Fruit fly (Drosophila melanogaster): ENCODE results near the gene CG8750.

The CG8750 gene

dm6 chr3L:13878729-13879128, 35.9 kb upstream of the CG8750 start, which contains the start of gene CG13737:
CG13737 (plus strand) TSS chr3L:13878994.
- peak; percentile 6 for TF ChIP-seq Dfd (GFP tag; optimal IDR thresholded peaks at IDR 0.05)
- TF ChIP-seq dl (GFP tag; optimal IDR thresholded peaks at IDR 0.05; ENCODE audit: insufficient read depth in 1 of 2, partially characterized antibody in 2 of 2): no peak
- no peak for TF ChIP-seq Sp1 (GFP tag; optimal IDR thresholded peaks at IDR 0.05)

dm6 chr3L:13877904-13878303, 35.1 kb upstream of the CG8750 start:
- no peak for TF ChIP-seq h (GFP tag; optimal IDR thresholded peaks at IDR 0.05)
- TF ChIP-seq jim (GFP tag; optimal IDR thresholded peaks at IDR 0.05): no peak
- TF ChIP-seq GATAd (GFP tag; optimal IDR thresholded peaks at IDR 0.05): no peak
- no peak for TF ChIP-seq tai (GFP tag; optimal IDR thresholded peaks at IDR 0.05)
- no peak for TF ChIP-seq br (GFP tag; optimal IDR thresholded peaks at IDR 0.05)
- no peak for TF ChIP-seq CG9705 (GFP tag; optimal IDR thresholded peaks at IDR 0.05)
- TF ChIP-seq Dfd (GFP tag; optimal IDR thresholded peaks at IDR 0.05): no peak
- no peak for TF ChIP-seq pan (optimal IDR thresholded peaks at IDR 0.05)
- no peak for TF ChIP-seq CG32264 (GFP tag; optimal IDR thresholded peaks at IDR 0.05)
- no peak for TF ChIP-seq CrebA (GFP tag; optimal IDR thresholded peaks at IDR 0.05; ENCODE audit: borderline replicate concordance)
- no peak for TF ChIP-seq N (GFP tag; optimal IDR thresholded peaks at IDR 0.05)
- no peak for TF ChIP-seq Hr78 (GFP tag; optimal IDR thresholded peaks at IDR 0.05)
- no peak for TF ChIP-seq Rel (GFP tag; optimal IDR thresholded peaks at IDR 0.05)
- TF ChIP-seq Rel (tag; optimal IDR thresholded peaks at IDR 0.05): no peak
- no peak for TF ChIP-seq fru (GFP tag; optimal IDR thresholded peaks at IDR 0.05)
- no peak for TF ChIP-seq dsf (GFP tag; optimal IDR thresholded peaks at IDR 0.05; ENCODE audit: borderline replicate concordance)
- TF ChIP-seq Dif (GFP tag; optimal IDR thresholded peaks at IDR 0.05; ENCODE audit: partially characterized antibody): no peak

- peak; percentile 7 for TF ChIP-seq Myc (optimal IDR thresholded peaks at IDR 0.05)
- no peak for TF ChIP-seq sv (GFP tag; optimal IDR thresholded peaks at IDR 0.05)
- no peak for TF ChIP-seq psq (GFP tag; optimal IDR thresholded peaks at IDR 0.05)
- TF ChIP-seq lola (GFP tag; optimal IDR thresholded peaks at IDR 0.05): no peak
- TF ChIP-seq Sp1 (GFP tag; optimal IDR thresholded peaks at IDR 0.05): no peak
Observed at dm6 chr3L:13876967-13877366, 34.1 kb upstream of the CG8750 start.

dm6 chr3L:13866780-13867179, 24.0 kb upstream of the CG8750 start, which contains the start of gene CG8745:
CG8745 (minus strand) TSS chr3L:13866905.
- TF ChIP-seq br (GFP tag; optimal IDR thresholded peaks at IDR 0.05) (no peak), sv (GFP tag; optimal IDR thresholded peaks at IDR 0.05) (no peak), dl (GFP tag; optimal IDR thresholded peaks at IDR 0.05; ENCODE audit: insufficient read depth in 1 of 2, partially characterized antibody in 2 of 2) (no peak), foxo (GFP tag; optimal IDR thresholded peaks at IDR 0.05) (no peak), CG9705 (GFP tag; optimal IDR thresholded peaks at IDR 0.05) (no peak), Mio (GFP tag; optimal IDR thresholded peaks at IDR 0.05) (no peak), ey (GFP tag; optimal IDR thresholded peaks at IDR 0.05) (no peak), usp (GFP tag; optimal IDR thresholded peaks at IDR 0.05) (no peak), HLH106 (tag; optimal IDR thresholded peaks at IDR 0.05) (no peak), rgr (GFP tag; optimal IDR thresholded peaks at IDR 0.05) (no peak), CG32264 (GFP tag; optimal IDR thresholded peaks at IDR 0.05) (no peak), jim (GFP tag; optimal IDR thresholded peaks at IDR 0.05) (no peak), Dfd (GFP tag; optimal IDR thresholded peaks at IDR 0.05) (no peak), h (GFP tag; optimal IDR thresholded peaks at IDR 0.05) (no peak), Rel (GFP tag; optimal IDR thresholded peaks at IDR 0.05) (no peak), Rel (tag; optimal IDR thresholded peaks at IDR 0.05) (no peak), dmrt93B (GFP tag; optimal IDR thresholded peaks at IDR 0.05) (no peak), fru (GFP tag; optimal IDR thresholded peaks at IDR 0.05) (no peak), Vsx2 (GFP tag; optimal IDR thresholded peaks at IDR 0.05; ENCODE audit: partially characterized antibody) (no peak), Dif (GFP tag; optimal IDR thresholded peaks at IDR 0.05; ENCODE audit: partially characterized antibody) (no peak)

dm6 chr3L:13866270-13866669, 23.5 kb upstream of the CG8750 start:
- no peak for TF ChIP-seq N (GFP tag; optimal IDR thresholded peaks at IDR 0.05)
- TF ChIP-seq brk (GFP tag; optimal IDR thresholded peaks at IDR 0.05): no peak
- TF ChIP-seq tai (GFP tag; optimal IDR thresholded peaks at IDR 0.05): no peak
- TF ChIP-seq ey (GFP tag; optimal IDR thresholded peaks at IDR 0.05): no peak
- no peak for TF ChIP-seq CrebA (GFP tag; optimal IDR thresholded peaks at IDR 0.05; ENCODE audit: borderline replicate concordance)

Measured in whole organism, wandering third instar larva.